Worm (Caenorhabditis elegans): ENCODE data around the gene nhr-84.

Gene nhr-84

DNA sequence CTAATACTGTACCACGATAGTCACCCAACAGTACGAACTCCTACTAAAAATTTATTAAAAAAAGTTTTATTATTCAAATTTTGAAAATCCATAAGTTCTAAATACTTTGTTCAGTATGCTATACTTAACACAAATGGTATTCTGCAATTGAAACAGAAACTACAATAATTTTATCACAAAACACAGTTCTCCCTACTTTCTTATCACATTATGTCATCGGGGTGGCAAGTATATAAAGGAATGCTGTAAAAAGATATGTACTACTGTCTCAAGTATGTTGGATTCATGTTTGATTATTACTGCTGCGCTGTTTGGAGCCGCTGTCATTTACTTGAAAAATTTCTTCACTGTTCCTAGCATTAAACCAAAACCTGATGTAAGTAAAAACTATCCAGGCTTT lies 41.7 kb upstream of the nhr-84 start, which contains the start of gene cdr-1:
TSS of gene cdr-1 (plus strand) at position 208 of the 400 bp plus-strand sequence.
- TF ChIP-seq nhr-20 (tag; optimal IDR thresholded peaks at IDR 0.05) (no peak), ceh-88 (GFP tag; IDR thresholded peaks at IDR 0.05) (no peak), elt-3 (tag; optimal IDR thresholded peaks at IDR 0.05) (peak in 1 of 6 experiments; percentile 11)

DNA sequence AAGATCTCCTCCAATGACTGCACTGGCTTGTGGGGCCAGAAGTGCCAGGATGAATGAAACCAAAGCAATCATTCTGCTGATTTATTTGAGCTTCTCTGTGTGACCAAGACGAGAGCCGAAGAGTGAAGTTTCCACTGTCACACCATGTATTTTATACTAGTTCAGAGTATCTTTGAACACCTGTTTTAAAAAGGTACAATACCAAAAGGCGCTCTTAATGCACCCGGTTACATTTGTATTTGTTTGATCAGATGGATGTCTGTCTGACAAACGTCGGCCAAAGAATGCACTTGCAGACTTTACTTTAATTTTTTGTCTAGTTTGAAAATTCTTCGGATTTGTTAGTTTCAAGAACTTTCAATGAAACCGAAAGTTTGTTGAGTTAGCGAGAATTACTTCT lies 40.9 kb upstream of the nhr-84 start, which contains the start of gene F35E8.10:
TSS of gene F35E8.10 (minus strand) at position 101 of the 400 bp plus-strand sequence.
- TF ChIP-seq pqm-1 (tag; optimal IDR thresholded peaks at IDR 0.05) (no peak), sptf-1 (tag; optimal IDR thresholded peaks at IDR 0.05) (no peak), unc-30 (tag; optimal IDR thresholded peaks at IDR 0.05) (no peak), lin-13 (GFP tag; optimal IDR thresholded peaks at IDR 0.05) (no peak), lin-39 (tag; optimal IDR thresholded peaks at IDR 0.05) (no peak), unc-98 (GFP tag; IDR thresholded peaks at IDR 0.05) (no peak), aha-1 (tag; optimal IDR thresholded peaks at IDR 0.05) (no peak), C16A3.4 (tag; optimal IDR thresholded peaks at IDR 0.05) (no peak), efl-1 (optimal IDR thresholded peaks at IDR 0.05) (no peak), efl-1 (GFP tag; optimal IDR thresholded peaks at IDR 0.05 in 1 of 2) (no peak), tlp-1 (tag; optimal IDR thresholded peaks at IDR 0.05) (no peak), ztf-11 (tag; optimal IDR thresholded peaks at IDR 0.05) (no peak), ets-5 (GFP tag; IDR thresholded peaks at IDR 0.05) (no peak)

DNA sequence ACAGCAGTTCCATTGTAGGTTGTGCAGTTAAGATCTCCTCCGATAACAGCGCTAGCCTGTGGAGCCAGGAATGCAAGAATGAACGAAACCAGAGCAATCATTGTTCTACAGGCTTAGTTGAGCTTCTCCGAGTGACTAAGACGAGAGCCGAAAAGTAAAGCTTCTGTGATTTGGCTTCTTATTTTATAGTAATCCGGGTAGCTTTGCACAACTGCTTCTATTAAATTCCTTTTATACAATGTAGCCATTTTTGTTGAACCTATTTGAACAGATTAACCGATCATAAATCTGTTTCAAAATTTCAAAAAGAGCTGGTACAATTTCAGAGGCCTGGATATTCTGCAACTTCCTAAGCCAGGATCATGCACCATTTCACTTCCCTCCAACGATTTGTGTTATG lies 38.0 kb upstream of the nhr-84 start, which contains the start of gene F35E8.9:
TSS of gene F35E8.9 (minus strand) at position 101 of the 400 bp plus-strand sequence.
- TF ChIP-seq egl-13 (tag; optimal IDR thresholded peaks at IDR 0.05) (no peak), mdl-1 (tag; optimal IDR thresholded peaks at IDR 0.05) (no peak), unc-130 (tag; optimal IDR thresholded peaks at IDR 0.05) (no peak), nhr-20 (tag; optimal IDR thresholded peaks at IDR 0.05) (no peak), fos-1 (tag; optimal IDR thresholded peaks at IDR 0.05) (no peak), snu-23 (GFP tag; optimal IDR thresholded peaks at IDR 0.05) (no peak), egl-27 (tag; optimal IDR thresholded peaks at IDR 0.05) (no peak), pag-3 (tag; optimal IDR thresholded peaks at IDR 0.05; ENCODE audit: borderline replicate concordance, insufficient read depth) (no peak), jun-1 (tag; optimal IDR thresholded peaks at IDR 0.05) (no peak), unc-62 (GFP tag; optimal IDR thresholded peaks at IDR 0.05) (no peak)

DNA sequence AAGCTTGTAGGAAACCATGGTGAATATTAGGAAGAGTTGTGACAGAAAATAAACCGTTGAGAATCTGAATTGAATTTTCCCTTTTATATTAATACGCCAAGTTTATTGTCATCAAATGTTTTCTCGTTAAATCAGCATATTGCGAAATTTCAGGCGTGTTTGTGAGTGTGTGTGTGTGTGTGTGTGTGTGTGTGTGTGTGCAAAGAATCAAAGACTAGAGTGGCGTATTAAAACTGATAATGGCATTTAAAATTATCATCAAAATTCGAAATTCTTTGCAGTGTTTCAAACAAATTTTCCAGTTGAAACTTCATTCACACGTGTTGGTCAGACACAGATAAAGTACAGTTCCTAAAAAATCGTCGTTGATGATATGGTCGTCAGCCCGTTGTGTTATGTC lies 36.5 kb upstream of the nhr-84 start, which contains the start of gene gst-38:
TSS of gene gst-38 (minus strand) at position 152 of the 400 bp plus-strand sequence.
- TF ChIP-seq lin-13 (GFP tag; optimal IDR thresholded peaks at IDR 0.05): no peak
- TF ChIP-seq elt-2 (tag; optimal IDR thresholded peaks at IDR 0.05): peak; percentile 85

DNA sequence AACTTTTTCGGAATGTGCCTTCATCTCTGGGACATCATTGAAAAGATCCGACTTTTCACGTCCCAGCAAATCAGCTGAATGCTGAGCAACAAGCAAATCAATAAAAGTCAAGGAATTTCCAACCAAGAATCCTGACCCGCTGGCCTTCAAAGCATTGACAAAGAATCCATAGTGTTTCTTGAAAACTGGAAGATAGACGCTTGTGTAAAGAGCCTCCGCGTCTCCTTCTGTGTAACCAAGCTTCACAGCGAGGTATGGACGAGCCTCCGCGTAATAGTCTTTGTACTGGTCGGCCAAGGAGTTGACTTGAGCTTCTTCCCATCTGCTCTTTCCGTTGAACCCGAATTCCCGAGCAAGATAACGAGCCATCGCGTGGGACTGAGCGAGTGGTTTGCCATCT lies 35.9 kb upstream of the nhr-84 start:
- no peak for TF ChIP-seq zag-1 (tag; optimal IDR thresholded peaks at IDR 0.05)
- no peak for TF ChIP-seq nhr-12 (tag; optimal IDR thresholded peaks at IDR 0.05)

DNA sequence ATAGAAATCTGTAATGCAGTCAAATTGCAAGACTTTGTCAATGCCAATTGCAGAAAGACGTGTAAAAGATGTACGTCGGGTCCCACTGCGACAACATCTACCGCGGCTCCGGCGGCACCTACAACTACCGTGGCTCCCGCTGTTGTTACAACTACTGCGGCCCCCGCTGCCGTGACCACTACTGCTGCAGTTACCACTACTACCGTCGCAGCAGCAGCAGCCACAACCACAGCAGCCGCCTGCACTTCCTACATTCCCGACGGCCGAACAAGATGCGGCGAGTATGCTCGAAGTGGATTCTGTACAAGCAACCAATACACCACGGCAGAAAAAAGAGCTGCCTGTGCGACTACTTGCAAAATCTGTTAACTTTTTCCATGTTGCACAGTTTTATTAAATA lies 35.4 kb upstream of the nhr-84 start:
- no peak for TF ChIP-seq lin-13 (GFP tag; optimal IDR thresholded peaks at IDR 0.05)
- no peak for TF ChIP-seq ztf-4 (tag; optimal IDR thresholded peaks at IDR 0.05)
- TF ChIP-seq unc-30 (tag; optimal IDR thresholded peaks at IDR 0.05): no peak
- no peak for TF ChIP-seq snpc-4 (tag; optimal IDR thresholded peaks at IDR 0.05)
- TF ChIP-seq dpl-1 (GFP tag; optimal IDR thresholded peaks at IDR 0.05): no peak
- TF ChIP-seq pag-3 (tag; optimal IDR thresholded peaks at IDR 0.05; ENCODE audit: borderline replicate concordance, insufficient read depth): no peak
- TF ChIP-seq egl-27 (tag; optimal IDR thresholded peaks at IDR 0.05): no peak
- no peak for TF ChIP-seq xbp-1 (tag; optimal IDR thresholded peaks at IDR 0.05)
- no peak for TF ChIP-seq Y116A8C.19 (tag; optimal IDR thresholded peaks at IDR 0.05; ENCODE audit: borderline replicate concordance)
- TF ChIP-seq vab-15 (tag; optimal IDR thresholded peaks at IDR 0.05): no peak
- TF ChIP-seq dsc-1 (tag; optimal IDR thresholded peaks at IDR 0.05): no peak
- TF ChIP-seq nhr-19 (GFP tag; conservative IDR thresholded peaks at IDR 0.05): no peak
- TF ChIP-seq nhr-237 (tag; optimal IDR thresholded peaks at IDR 0.05): no peak
- no peak for TF ChIP-seq mdl-1 (tag; optimal IDR thresholded peaks at IDR 0.05)
- TF ChIP-seq pqm-1 (tag; optimal IDR thresholded peaks at IDR 0.05): no peak
- TF ChIP-seq C16A3.4 (tag; optimal IDR thresholded peaks at IDR 0.05): no peak
- TF ChIP-seq unc-98 (GFP tag; IDR thresholded peaks at IDR 0.05): no peak
- no peak for TF ChIP-seq isw-1 (GFP tag; IDR thresholded peaks at IDR 0.05)
- no peak for TF ChIP-seq mab-9 (GFP tag; IDR thresholded peaks at IDR 0.05)
- no peak for TF ChIP-seq grh-1 (GFP tag; IDR thresholded peaks at IDR 0.05)

All from whole organism, L1 larva.